Worm (Caenorhabditis elegans) whole organism, L4 larva: ENCODE measurements around the gene ZC239.14.
A peak's percentile ranks its signal among the peaks of the same experiment; 100 is the strongest.

ENCODE experiments used
- D1046.2 ChIP-seq: fragments of 200-800 bp; sonication (Bioruptor generic); IDR thresholded peaks from 2 replicates; pipeline ENCODE4 v1.3.6; 2022; ENCODE audit warnings: missing genetic modification characterization, missing compliant biosample characterization
- F10B5.3 ChIP-seq: sonication (generic microtip); optimal IDR thresholded peaks from 2 replicates; lab custom pipeline; 2016; ENCODE audit warnings: mild to moderate bottlenecking, missing genetic modification characterization, missing compliant biosample characterization
- Y48G9A.11 ChIP-seq: fragments of 200-800 bp; sonication (Bioruptor generic); IDR thresholded peaks from 2 replicates; pipeline ENCODE4 v1.3.6; 2022; ENCODE audit warnings: missing genetic modification reagents, missing genetic modification characterization, missing compliant biosample characterization
- ama-1 ChIP-seq: fragments of 150-350 bp; optimal IDR thresholded peaks from 2 replicates; lab custom pipeline; 2014; ENCODE audit warnings: inconsistent platforms, mixed read lengths
- arid-1 ChIP-seq: fragments of 200-800 bp; sonication (Bioruptor generic); conservative IDR thresholded peaks from 2 replicates; pipeline ENCODE4 v1.3.6; 2022; ENCODE audit warnings: missing genetic modification reagents, missing genetic modification characterization, missing compliant biosample characterization
- ceh-44 ChIP-seq: fragments of 200-800 bp; sonication (Bioruptor generic); IDR thresholded peaks from 2 replicates; pipeline ENCODE4 v1.3.6; 2022; ENCODE audit warnings: missing genetic modification reagents, missing genetic modification characterization, missing compliant biosample characterization
- ceh-82 ChIP-seq: sonication (generic microtip); optimal IDR thresholded peaks from 2 replicates; lab custom pipeline; 2017; ENCODE audit warnings: missing biosample characterization, missing genetic modification characterization
- ces-1 ChIP-seq: fragments of 150-350 bp; sonication (generic microtip); optimal IDR thresholded peaks from 4 replicates; lab custom pipeline; 2014; ENCODE audit warnings: missing biosample characterization, missing genetic modification reagents, missing genetic modification characterization
- daf-16 ChIP-seq, 3 experiments: sonication (generic microtip); optimal IDR thresholded peaks; 2 replicates each; lab custom pipeline; 2016 to 2017; ENCODE audit warnings: missing genetic modification characterization in 3 of 3, missing genetic modification reagents in 3 of 3, mild to moderate bottlenecking in 2 of 3, missing compliant biosample characterization in 2 of 3, missing biosample characterization in 1 of 3, moderate library complexity in 1 of 3
- dmd-6 ChIP-seq: fragments of 200-800 bp; sonication (Bioruptor generic); IDR thresholded peaks from 2 replicates; pipeline ENCODE4 v1.3.6; 2022; ENCODE audit warnings: missing genetic modification reagents, missing genetic modification characterization, missing compliant biosample characterization
- egl-27 ChIP-seq: sonication (generic microtip); optimal IDR thresholded peaks from 3 replicates; lab custom pipeline; 2017; ENCODE audit warnings: missing biosample characterization, missing genetic modification reagents, missing genetic modification characterization
- egl-43 ChIP-seq: fragments of 200-800 bp; sonication (Bioruptor generic); IDR thresholded peaks from 2 replicates; pipeline ENCODE4 v1.3.6; 2022; ENCODE audit warnings: missing genetic modification reagents, missing genetic modification characterization, missing compliant biosample characterization
- fos-1 ChIP-seq: fragments of 150-350 bp; optimal IDR thresholded peaks from 2 replicates; lab custom pipeline; 2014; ENCODE audit warnings: missing biosample characterization, missing genetic modification characterization
- hlh-11 ChIP-seq: fragments of 200-800 bp; sonication (Bioruptor generic); optimal IDR thresholded peaks from 2 replicates; lab custom pipeline; 2018; ENCODE audit warnings: mild to moderate bottlenecking, missing genetic modification characterization, missing compliant biosample characterization
- hlh-30 ChIP-seq: sonication (generic microtip); optimal IDR thresholded peaks from 2 replicates; lab custom pipeline; 2017; ENCODE audit warnings: antibody characterized with exemption, mild to moderate bottlenecking, missing genetic modification characterization, missing compliant biosample characterization; ENCODE audit not compliant: insufficient read depth
- hmg-1.1 ChIP-seq: fragments of 200-800 bp; sonication (Bioruptor generic); IDR thresholded peaks from 2 replicates; pipeline ENCODE4 v1.3.6; 2022; ENCODE audit warnings: missing genetic modification reagents, missing genetic modification characterization, missing compliant biosample characterization
- lim-7 ChIP-seq: fragments of 200-800 bp; sonication (Bioruptor generic); IDR thresholded peaks from 2 replicates; pipeline ENCODE4 v1.3.6; 2022; ENCODE audit warnings: missing genetic modification characterization, missing compliant biosample characterization
- madf-9 ChIP-seq: fragments of 200-800 bp; sonication (Bioruptor generic); conservative IDR thresholded peaks from 2 replicates; pipeline ENCODE4 v1.3.6; 2022; ENCODE audit warnings: missing genetic modification reagents, missing genetic modification characterization, missing compliant biosample characterization
- mdl-1 ChIP-seq, 2 experiments: fragments of 150-350 bp in 1 of 2; sonication (generic microtip) in 1 of 2; optimal IDR thresholded peaks; 2 replicates each; lab custom pipeline; 2014 to 2017; ENCODE audit warnings: missing biosample characterization in 2 of 2, missing genetic modification characterization in 2 of 2
- mep-1 ChIP-seq: fragments of 150-350 bp; sonication (generic microtip); optimal IDR thresholded peaks from 3 replicates; lab custom pipeline; 2014; ENCODE audit warnings: missing biosample characterization, missing genetic modification characterization
- mxl-3 ChIP-seq: fragments of 200-800 bp; sonication (Bioruptor generic); optimal IDR thresholded peaks from 2 replicates; lab custom pipeline; 2018; ENCODE audit warnings: mild to moderate bottlenecking, missing genetic modification characterization, missing compliant biosample characterization
- nhr-102 ChIP-seq: sonication (generic microtip); optimal IDR thresholded peaks from 2 replicates; lab custom pipeline; 2016; ENCODE audit warnings: mild to moderate bottlenecking, missing genetic modification characterization, moderate library complexity, missing compliant biosample characterization
- nhr-25 ChIP-seq: sonication (generic microtip); optimal IDR thresholded peaks from 2 replicates; lab custom pipeline; 2017; ENCODE audit warnings: missing genetic modification characterization, mild to moderate bottlenecking, missing compliant biosample characterization, antibody characterized with exemption, moderate library complexity, borderline replicate concordance; ENCODE audit not compliant: insufficient read depth
- nhr-41 ChIP-seq: fragments of 200-800 bp; sonication (Bioruptor generic); IDR thresholded peaks from 2 replicates; pipeline ENCODE4 v1.3.6; 2022; ENCODE audit warnings: missing genetic modification reagents, missing genetic modification characterization, missing compliant biosample characterization
- nhr-42 ChIP-seq: fragments of 200-800 bp; sonication (Bioruptor generic); IDR thresholded peaks from 2 replicates; pipeline ENCODE4 v1.3.6; 2022; ENCODE audit warnings: missing genetic modification characterization, missing compliant biosample characterization
- nhr-76 ChIP-seq: fragments of 150-350 bp; optimal IDR thresholded peaks from 2 replicates; lab custom pipeline; 2014; ENCODE audit warnings: missing biosample characterization, missing genetic modification characterization
- pha-4 ChIP-seq, 2 experiments: fragments of 150-350 bp in 1 of 2; fragments of 200-800 bp in 1 of 2; sonication (Bioruptor generic) in 1 of 2; IDR thresholded peaks in 1 of 2; optimal IDR thresholded peaks in 1 of 2; 2 replicates each; pipeline versions ENCODE4 v1.3.6 to Lab custom; 2014 to 2022; ENCODE audit warnings: missing genetic modification characterization in 2 of 2, missing genetic modification reagents in 2 of 2, missing biosample characterization in 1 of 2, missing compliant biosample characterization in 1 of 2
- rbr-2 ChIP-seq: sonication (generic microtip); optimal IDR thresholded peaks from 2 replicates; lab custom pipeline; 2016; ENCODE audit warnings: missing genotype, missing genetic modification characterization, missing compliant biosample characterization
- sdz-12 ChIP-seq: fragments of 200-800 bp; sonication (Bioruptor generic); optimal IDR thresholded peaks from 2 replicates; lab custom pipeline; 2018; ENCODE audit warnings: mild to moderate bottlenecking, missing genetic modification characterization, missing compliant biosample characterization
- tag-97 ChIP-seq: fragments of 200-800 bp; sonication (Bioruptor generic); IDR thresholded peaks from 2 replicates; pipeline ENCODE4 v1.3.6; 2022; ENCODE audit warnings: missing genetic modification characterization, missing compliant biosample characterization
- unc-62 ChIP-seq, 3 experiments: fragments of 150-350 bp in 1 of 3; sonication (generic microtip); optimal IDR thresholded peaks in 2 of 3; peaks in 1 of 3; 1 replicate in 1 of 3; 2 replicates in 2 of 3; lab custom pipeline; 2014 to 2017; ENCODE audit warnings: missing biosample characterization in 3 of 3, missing genetic modification characterization in 3 of 3, missing genetic modification reagents in 3 of 3, missing genotype in 1 of 3
- zip-11 ChIP-seq: fragments of 200-800 bp; sonication (Bioruptor generic); IDR thresholded peaks from 2 replicates; pipeline ENCODE4 v1.3.6; 2022; ENCODE audit warnings: missing genetic modification characterization, missing compliant biosample characterization
- zip-2 ChIP-seq: fragments of 150-350 bp; optimal IDR thresholded peaks from 2 replicates; lab custom pipeline; 2014; ENCODE audit warnings: missing biosample characterization, missing genetic modification characterization

The ZC239.14 gene

ce11 chrII:3209251-3209650 is 12.6 kb downstream of the ZC239.14 start, which contains the start of gene ZC239.6:
Gene ZC239.6, plus strand, starts transcription at chrII:3209631.
- TF ChIP-seq madf-9 (no peak), rbr-2 (tag; lab: Kevin White, UChicago) (peak; percentile 32), hmg-1.1 (GFP tag; lab: Robert Waterston, UW) (0 out of 2 replicates have a peak, but pooled peaks have one; percentile 22), hlh-11 (tag; lab: Kevin White, UChicago) (peak; percentile 35), hlh-30 (tag; lab: Kevin White, UChicago) (peak; percentile 9), pha-4 (GFP tag; IDR thresholded peaks at IDR 0.05; lab: Robert Waterston, UW) (no peak), pha-4 (tag; optimal IDR thresholded peaks at IDR 0.05; lab: Kevin White, UChicago) (peak; percentile 22), mxl-3 (no peak), daf-16 (GFP tag; optimal IDR thresholded peaks at IDR 0.05; lab: Kevin White, UChicago) (peak in 1 of 2 experiments; percentile 68), daf-16 (tag; optimal IDR thresholded peaks at IDR 0.05; lab: Kevin White, UChicago) (no peak)

ce11 chrII:3208679-3209078 is 13.2 kb downstream of the ZC239.14 start, which contains the start of gene sdz-35:
Gene sdz-35, minus strand, starts transcription at chrII:3208779.
- TF ChIP-seq fos-1 (tag; lab: Kevin White, UChicago) (no peak), dmd-6 (GFP tag; lab: Robert Waterston, UW) (no peak), egl-27 (no peak), egl-43 (GFP tag; lab: Robert Waterston, UW) (no peak), nhr-42 (GFP tag; lab: Robert Waterston, UW) (no peak), Y48G9A.11 (GFP tag; lab: Robert Waterston, UW) (no peak), tag-97 (no peak), mep-1 (tag; lab: Kevin White, UChicago) (no peak), F10B5.3 (tag; lab: Kevin White, UChicago) (no peak), daf-16 (GFP tag; optimal IDR thresholded peaks at IDR 0.05; lab: Kevin White, UChicago) (no peak), daf-16 (tag; optimal IDR thresholded peaks at IDR 0.05; lab: Kevin White, UChicago) (no peak), unc-62 (GFP tag; optimal IDR thresholded peaks at IDR 0.05 in 1 of 2; lab: Kevin White, UChicago) (no peak), unc-62 (tag; optimal IDR thresholded peaks at IDR 0.05; lab: Kevin White, UChicago) (no peak)

- no peak for TF ChIP-seq ama-1 (lab: Kevin White, UChicago)
- TF ChIP-seq mdl-1 (tag; optimal IDR thresholded peaks at IDR 0.05; lab: Kevin White, UChicago) = no peak
- no peak for TF ChIP-seq sdz-12 (GFP tag; lab: Kevin White, UChicago)
- TF ChIP-seq zip-11 (GFP tag; lab: Robert Waterston, UW) = no peak
- no peak for TF ChIP-seq zip-2 (tag; lab: Kevin White, UChicago)
- no peak for TF ChIP-seq ceh-82 (tag; lab: Kevin White, UChicago)
- TF ChIP-seq nhr-102 = no peak
- TF ChIP-seq ces-1 (GFP tag; lab: Kevin White, UChicago) = no peak
- TF ChIP-seq nhr-42 (GFP tag; lab: Robert Waterston, UW) = no peak
- TF ChIP-seq nhr-41 (GFP tag; lab: Robert Waterston, UW) = no peak
- TF ChIP-seq D1046.2 (GFP tag; lab: Robert Waterston, UW) = no peak
- no peak for TF ChIP-seq mep-1 (tag; lab: Kevin White, UChicago)
- no peak for TF ChIP-seq nhr-76 (tag; lab: Kevin White, UChicago)
- no peak for TF ChIP-seq lim-7 (GFP tag; lab: Robert Waterston, UW)
- TF ChIP-seq F10B5.3 (tag; lab: Kevin White, UChicago) = no peak
- TF ChIP-seq nhr-25 = no peak
- no peak for TF ChIP-seq ceh-44
- TF ChIP-seq arid-1 = no peak
These were observed 15.3 kb downstream of the ZC239.14 start, which contains the start of the genes ZC239.20 and ZC239.21 for ce11 chrII:3206423-3206989. Gene ZC239.20, minus strand, starts transcription at chrII:3206523. Gene ZC239.21, plus strand, starts transcription at chrII:3206939.
